Worm (Caenorhabditis elegans) whole organism, mixed stage, embryonic: ENCODE data around the gene Y39A1A.22.

Experiments used
- ces-1 ChIP-seq: fragments of 150-350 bp; optimal IDR thresholded peaks from 2 replicates; lab custom pipeline; 2014; ENCODE audit warnings: missing biosample characterization, missing genetic modification reagents, missing genetic modification characterization
- flh-1 ChIP-seq: fragments of 200-800 bp; sonication (Bioruptor generic); optimal IDR thresholded peaks from 2 replicates; lab custom pipeline; 2018; ENCODE audit warnings: mild to moderate bottlenecking, missing genetic modification characterization, moderate library complexity, missing compliant biosample characterization
- nhr-2 ChIP-seq: fragments of 150-350 bp; optimal IDR thresholded peaks from 2 replicates; lab custom pipeline; 2014; ENCODE audit warnings: missing biosample characterization, missing genetic modification characterization
- pha-4 ChIP-seq: fragments of 150-350 bp; optimal IDR thresholded peaks from 2 replicates; lab custom pipeline; 2018; ENCODE audit warnings: missing biosample characterization, missing genetic modification reagents, missing genetic modification characterization
- unc-120 ChIP-seq: sonication (generic microtip); optimal IDR thresholded peaks from 2 replicates; lab custom pipeline; 2017; ENCODE audit warnings: missing genetic modification characterization, missing compliant biosample characterization; ENCODE audit not compliant: poor library complexity, severe bottlenecking

DNA sequence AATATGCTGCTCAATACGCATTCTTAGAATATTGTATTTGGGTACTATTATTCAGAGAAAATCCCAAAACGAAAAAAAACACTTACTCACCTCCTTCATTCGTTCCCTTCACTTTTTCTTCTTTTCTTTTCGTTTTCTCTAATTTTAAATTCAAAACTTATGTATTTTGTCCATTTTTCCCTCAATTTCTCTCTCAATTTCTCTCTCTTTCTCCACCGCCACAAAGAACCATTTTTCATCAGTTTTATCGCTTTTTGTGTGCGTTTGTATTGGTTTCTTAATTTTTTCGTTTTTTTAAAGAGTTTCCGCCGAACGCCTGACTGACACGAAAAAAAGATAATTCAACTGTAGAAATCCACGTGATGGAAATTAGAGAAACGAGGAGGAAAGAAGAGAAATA, 52.1 kb downstream of the Y39A1A.22 start, which contains the start of gene cnt-2:
- TF ChIP-seq flh-1, result no peak
- TF ChIP-seq unc-120 (tag; lab: Kevin White, UChicago), result no peak
- no peak for TF ChIP-seq ces-1 (GFP tag; lab: Kevin White, UChicago)
- no peak for TF ChIP-seq nhr-2 (tag; lab: Kevin White, UChicago)
- TF ChIP-seq pha-4 (tag; lab: Kevin White, UChicago), result no peak
